Fruit fly (Drosophila melanogaster): ENCODE measurements around the gene Zw10.
A peak's percentile ranks its signal among the peaks of the same experiment; 100 is the strongest.

The Zw10 gene

dm6 chrX:2619651-2620050, 15.7 kb downstream of the Zw10 start, which contains the start of the genes Tsp3A and Seipin (continued):
- TF ChIP-seq Camta (GFP tag; optimal IDR thresholded peaks at IDR 0.05) = peak; percentile 72
- peak; percentile 57 for TF ChIP-seq ATbp (GFP tag; optimal IDR thresholded peaks at IDR 0.05)
- TF ChIP-seq CG14667 (GFP tag; IDR thresholded peaks at IDR 0.05) = peak; percentile 76
- TF ChIP-seq fu2 (GFP tag; optimal IDR thresholded peaks at IDR 0.05) = peak; percentile 45
- peak; percentile 86 for TF ChIP-seq Antp (GFP tag; optimal IDR thresholded peaks at IDR 0.05)
- TF ChIP-seq en (GFP tag; optimal IDR thresholded peaks at IDR 0.05) = peak; percentile 52
- TF ChIP-seq CG13624 (GFP tag; optimal IDR thresholded peaks at IDR 0.05) = peak; percentile 90
- no peak for TF ChIP-seq tio (GFP tag; optimal IDR thresholded peaks at IDR 0.05)
- peak; percentile 64 for TF ChIP-seq wek (GFP tag; optimal IDR thresholded peaks at IDR 0.05)
- peak; percentile 45 for TF ChIP-seq sens-2 (GFP tag; IDR thresholded peaks at IDR 0.05)
- TF ChIP-seq CG4707 (GFP tag; optimal IDR thresholded peaks at IDR 0.05) = peak; percentile 39
- peak; percentile 80 for TF ChIP-seq CG6813 (GFP tag; optimal IDR thresholded peaks at IDR 0.05)
- no peak for TF ChIP-seq NC2α (GFP tag; optimal IDR thresholded peaks at IDR 0.05)
- TF ChIP-seq sob (GFP tag; IDR thresholded peaks at IDR 0.05) = peak; percentile 89
- no peak; the same call in 1 of the 2 replicates for TF ChIP-seq CG31441 (GFP tag; IDR thresholded peaks at IDR 0.05)
- TF ChIP-seq CG9215 (GFP tag; IDR thresholded peaks at IDR 0.05) = peak; percentile 78
- no peak for TF ChIP-seq gsb-n (tag; optimal IDR thresholded peaks at IDR 0.05)
- peak; percentile 86 for TF ChIP-seq CG10147 (GFP tag; optimal IDR thresholded peaks at IDR 0.05)
- no peak for TF ChIP-seq sc (optimal IDR thresholded peaks at IDR 0.05)
- no peak for TF ChIP-seq sc (GFP tag; optimal IDR thresholded peaks at IDR 0.05)
- peak; percentile 93 for TF ChIP-seq CG14441 (GFP tag; IDR thresholded peaks at IDR 0.05)
- TF ChIP-seq p53 (GFP tag; optimal IDR thresholded peaks at IDR 0.05) = peak; percentile 9
- peak; percentile 49; the same call in 1 of the 2 replicates for TF ChIP-seq Bgb (GFP tag; IDR thresholded peaks at IDR 0.05; ENCODE audit: partially characterized antibody)
- peak; percentile 36 for TF ChIP-seq CG15696 (tag; optimal IDR thresholded peaks at IDR 0.05)
- peak; percentile 75; the same call in 2 of the 4 replicates for TF ChIP-seq chinmo (GFP tag; IDR thresholded peaks at IDR 0.05; ENCODE audit: partially characterized antibody)
- peak; percentile 68 for TF ChIP-seq Max (GFP tag; optimal IDR thresholded peaks at IDR 0.05)
- no peak for TF ChIP-seq sqz (GFP tag; optimal IDR thresholded peaks at IDR 0.05)
- TF ChIP-seq sim (GFP tag; IDR thresholded peaks at IDR 0.05) = peak; percentile 47; the same call in 1 of the 2 replicates
- peak; percentile 83 for TF ChIP-seq Taf1 (GFP tag; IDR thresholded peaks at IDR 0.05)
- no peak for TF ChIP-seq hkb (optimal IDR thresholded peaks at IDR 0.05)
- TF ChIP-seq hkb (GFP tag; IDR thresholded peaks at IDR 0.05) = peak; percentile 90
- TF ChIP-seq Aef1 (GFP tag; IDR thresholded peaks at IDR 0.05) = peak; percentile 84
- TF ChIP-seq CG30020 (tag; optimal IDR thresholded peaks at IDR 0.05) = peak; percentile 37
- peak; percentile 42 for TF ChIP-seq CG6654 (GFP tag; optimal IDR thresholded peaks at IDR 0.05)
- peak; percentile 91 for TF ChIP-seq CG2678 (tag; optimal IDR thresholded peaks at IDR 0.05)
- peak; percentile 96 for TF ChIP-seq CG2889 (GFP tag; IDR thresholded peaks at IDR 0.05)
- TF ChIP-seq CG11247 (GFP tag; IDR thresholded peaks at IDR 0.05) = peak; percentile 80
- TF ChIP-seq mirr (GFP tag; optimal IDR thresholded peaks at IDR 0.05) = peak; percentile 92
- no peak for TF ChIP-seq CG42726 (GFP tag; IDR thresholded peaks at IDR 0.05; ENCODE audit: partially characterized antibody)
- peak; percentile 80 for TF ChIP-seq al (GFP tag; IDR thresholded peaks at IDR 0.05)
- TF ChIP-seq Nf-YC (tag; optimal IDR thresholded peaks at IDR 0.05) = peak; percentile 49
- TF ChIP-seq scrt (GFP tag; optimal IDR thresholded peaks at IDR 0.05) = peak; percentile 92
- TF ChIP-seq CG17912 (GFP tag; optimal IDR thresholded peaks at IDR 0.05) = no peak
- TF ChIP-seq CG12744 (GFP tag; optimal IDR thresholded peaks at IDR 0.05) = peak; percentile 72
- peak; percentile 88 for TF ChIP-seq E2f1 (GFP tag; IDR thresholded peaks at IDR 0.05)
- peak; percentile 75 for TF ChIP-seq phol (tag; optimal IDR thresholded peaks at IDR 0.05)
- peak; percentile 59 for TF ChIP-seq CG8388 (GFP tag; optimal IDR thresholded peaks at IDR 0.05)
- peak; percentile 91 for TF ChIP-seq Fer1 (GFP tag; optimal IDR thresholded peaks at IDR 0.05)
- TF ChIP-seq GATAe (GFP tag; conservative IDR thresholded peaks at IDR 0.05) = peak; percentile 80
- TF ChIP-seq Xbp1 (GFP tag; optimal IDR thresholded peaks at IDR 0.05) = peak; percentile 79
- TF ChIP-seq NK7.1 (GFP tag; optimal IDR thresholded peaks at IDR 0.05) = peak; percentile 74
- TF ChIP-seq H2.0 (GFP tag; IDR thresholded peaks at IDR 0.05) = peak; percentile 86
